Worm (Caenorhabditis elegans) whole organism, L4 larva: ENCODE results near the gene T26H5.8.

Source experiments
- F37D6.2 ChIP-seq: sonication (generic microtip); optimal IDR thresholded peaks from 2 replicates; lab custom pipeline; 2016; ENCODE audit warnings: mild to moderate bottlenecking, missing genetic modification characterization, missing compliant biosample characterization
- F44E2.7 ChIP-seq: fragments of 200-800 bp; sonication (Bioruptor generic); IDR thresholded peaks from 2 replicates; pipeline ENCODE4 v2.1.2; 2022; ENCODE audit warnings: missing genetic modification characterization, missing compliant biosample characterization
- Y105C5A.15 ChIP-seq: fragments of 200-800 bp; sonication (Bioruptor generic); IDR thresholded peaks from 2 replicates; pipeline ENCODE4 v1.3.6; 2022; ENCODE audit warnings: missing genetic modification characterization, missing compliant biosample characterization
- Y48G9A.11 ChIP-seq: fragments of 200-800 bp; sonication (Bioruptor generic); IDR thresholded peaks from 2 replicates; pipeline ENCODE4 v1.3.6; 2022; ENCODE audit warnings: missing genetic modification reagents, missing genetic modification characterization, missing compliant biosample characterization
- Y75B8A.6 ChIP-seq: fragments of 200-800 bp; sonication (Bioruptor generic); IDR thresholded peaks from 2 replicates; pipeline ENCODE4 v1.3.6; 2022; ENCODE audit warnings: missing genetic modification reagents, missing genetic modification characterization, missing compliant biosample characterization
- ama-1 ChIP-seq: fragments of 150-350 bp; optimal IDR thresholded peaks from 2 replicates; lab custom pipeline; 2014; ENCODE audit warnings: inconsistent platforms, mixed read lengths
- ceh-44 ChIP-seq: fragments of 200-800 bp; sonication (Bioruptor generic); IDR thresholded peaks from 2 replicates; pipeline ENCODE4 v1.3.6; 2022; ENCODE audit warnings: missing genetic modification reagents, missing genetic modification characterization, missing compliant biosample characterization
- ceh-82 ChIP-seq: sonication (generic microtip); optimal IDR thresholded peaks from 2 replicates; lab custom pipeline; 2017; ENCODE audit warnings: missing biosample characterization, missing genetic modification characterization
- ces-1 ChIP-seq: fragments of 150-350 bp; sonication (generic microtip); optimal IDR thresholded peaks from 4 replicates; lab custom pipeline; 2014; ENCODE audit warnings: missing biosample characterization, missing genetic modification reagents, missing genetic modification characterization
- cey-2 ChIP-seq: sonication (generic microtip); optimal IDR thresholded peaks from 3 replicates; lab custom pipeline; 2017; ENCODE audit warnings: missing genetic modification characterization, mild to moderate bottlenecking, missing compliant biosample characterization, antibody characterized with exemption, borderline replicate concordance; ENCODE audit not compliant: insufficient read depth
- daf-12 ChIP-seq: fragments of 150-350 bp; optimal IDR thresholded peaks from 2 replicates; lab custom pipeline; 2014; ENCODE audit warnings: missing biosample characterization, missing genetic modification reagents, missing genetic modification characterization
- dmd-8 ChIP-seq: fragments of 200-800 bp; sonication (Bioruptor generic); IDR thresholded peaks from 2 replicates; pipeline ENCODE4 v1.3.6; 2022; ENCODE audit warnings: missing genetic modification characterization, missing compliant biosample characterization
- dmd-9 ChIP-seq: fragments of 200-800 bp; sonication (Bioruptor generic); IDR thresholded peaks from 2 replicates; pipeline ENCODE4 v1.3.6; 2022; ENCODE audit warnings: missing genetic modification reagents, missing genetic modification characterization, missing compliant biosample characterization
- dpl-1 ChIP-seq: fragments of 150-350 bp; optimal IDR thresholded peaks from 2 replicates; lab custom pipeline; 2014; ENCODE audit warnings: missing biosample characterization, missing genetic modification reagents, missing genetic modification characterization
- dve-1 ChIP-seq: sonication (generic microtip); optimal IDR thresholded peaks from 2 replicates; lab custom pipeline; 2017; ENCODE audit warnings: antibody characterized with exemption, mild to moderate bottlenecking, missing genetic modification characterization, missing compliant biosample characterization; ENCODE audit not compliant: insufficient read depth
- egl-27 ChIP-seq: sonication (generic microtip); optimal IDR thresholded peaks from 3 replicates; lab custom pipeline; 2017; ENCODE audit warnings: missing biosample characterization, missing genetic modification reagents, missing genetic modification characterization
- fkh-10 ChIP-seq: fragments of 150-350 bp; optimal IDR thresholded peaks from 2 replicates; lab custom pipeline; 2014; ENCODE audit warnings: missing biosample characterization, missing genetic modification reagents, missing genetic modification characterization
- gei-8 ChIP-seq: fragments of 200-800 bp; sonication (Bioruptor generic); optimal IDR thresholded peaks from 2 replicates; lab custom pipeline; 2018; ENCODE audit warnings: mild to moderate bottlenecking, missing genetic modification characterization, missing compliant biosample characterization
- hif-1 ChIP-seq, 2 experiments: sonication (generic microtip); optimal IDR thresholded peaks; 2 replicates each; lab custom pipeline; 2016 to 2017; ENCODE audit warnings: missing compliant biosample characterization in 2 of 2, missing genetic modification characterization in 2 of 2, missing genetic modification reagents in 2 of 2, missing genotype in 2 of 2, mild to moderate bottlenecking in 1 of 2
- hlh-11 ChIP-seq: fragments of 200-800 bp; sonication (Bioruptor generic); optimal IDR thresholded peaks from 2 replicates; lab custom pipeline; 2018; ENCODE audit warnings: mild to moderate bottlenecking, missing genetic modification characterization, missing compliant biosample characterization
- hlh-30 ChIP-seq: sonication (generic microtip); optimal IDR thresholded peaks from 2 replicates; lab custom pipeline; 2017; ENCODE audit warnings: antibody characterized with exemption, mild to moderate bottlenecking, missing genetic modification characterization, missing compliant biosample characterization; ENCODE audit not compliant: insufficient read depth
- hmg-1.1 ChIP-seq: fragments of 200-800 bp; sonication (Bioruptor generic); IDR thresholded peaks from 2 replicates; pipeline ENCODE4 v1.3.6; 2022; ENCODE audit warnings: missing genetic modification reagents, missing genetic modification characterization, missing compliant biosample characterization
- lim-7 ChIP-seq: fragments of 200-800 bp; sonication (Bioruptor generic); IDR thresholded peaks from 2 replicates; pipeline ENCODE4 v1.3.6; 2022; ENCODE audit warnings: missing genetic modification characterization, missing compliant biosample characterization
- lin-13 ChIP-seq: fragments of 150-350 bp; optimal IDR thresholded peaks from 2 replicates; lab custom pipeline; 2014; ENCODE audit warnings: missing biosample characterization, missing genetic modification reagents, missing genetic modification characterization
- lin-15B ChIP-seq: fragments of 150-350 bp; sonication (generic microtip); optimal IDR thresholded peaks from 3 replicates; lab custom pipeline; 2014; ENCODE audit warnings: missing biosample characterization, missing genetic modification characterization
- lir-3 ChIP-seq: sonication (generic microtip); optimal IDR thresholded peaks from 2 replicates; lab custom pipeline; 2016; ENCODE audit warnings: mild to moderate bottlenecking, missing genetic modification characterization, missing compliant biosample characterization
- lsy-2 ChIP-seq, 2 experiments: fragments of 150-350 bp in 1 of 2; sonication (generic microtip) in 1 of 2; optimal IDR thresholded peaks; 2 replicates each; lab custom pipeline; 2014 to 2017; ENCODE audit warnings: missing biosample characterization in 2 of 2, missing genetic modification characterization in 2 of 2
- madf-5 ChIP-seq, 2 experiments: fragments of 200-800 bp; sonication (Bioruptor generic); IDR thresholded peaks; 2 replicates each; pipeline ENCODE4 v1.3.6; 2022; ENCODE audit warnings: missing compliant biosample characterization in 2 of 2, missing genetic modification characterization in 2 of 2
- madf-9 ChIP-seq: fragments of 200-800 bp; sonication (Bioruptor generic); conservative IDR thresholded peaks from 2 replicates; pipeline ENCODE4 v1.3.6; 2022; ENCODE audit warnings: missing genetic modification reagents, missing genetic modification characterization, missing compliant biosample characterization
- mdt-29 ChIP-seq: fragments of 200-800 bp; sonication (Bioruptor generic); IDR thresholded peaks from 2 replicates; pipeline ENCODE4 v1.3.6; 2022; ENCODE audit warnings: missing genetic modification reagents, missing genetic modification characterization, missing compliant biosample characterization
- mep-1 ChIP-seq: fragments of 150-350 bp; sonication (generic microtip); optimal IDR thresholded peaks from 3 replicates; lab custom pipeline; 2014; ENCODE audit warnings: missing biosample characterization, missing genetic modification characterization
- mxl-3 ChIP-seq: fragments of 200-800 bp; sonication (Bioruptor generic); optimal IDR thresholded peaks from 2 replicates; lab custom pipeline; 2018; ENCODE audit warnings: mild to moderate bottlenecking, missing genetic modification characterization, missing compliant biosample characterization
- nhr-111 ChIP-seq: fragments of 200-800 bp; sonication (Bioruptor generic); optimal IDR thresholded peaks from 2 replicates; lab custom pipeline; 2018; ENCODE audit warnings: mild to moderate bottlenecking, missing genetic modification characterization, missing compliant biosample characterization
- nhr-28 ChIP-seq: fragments of 150-350 bp; optimal IDR thresholded peaks from 2 replicates; lab custom pipeline; 2014; ENCODE audit warnings: missing biosample characterization, missing genetic modification characterization
- nhr-42 ChIP-seq: fragments of 200-800 bp; sonication (Bioruptor generic); IDR thresholded peaks from 2 replicates; pipeline ENCODE4 v1.3.6; 2022; ENCODE audit warnings: missing genetic modification characterization, missing compliant biosample characterization
- nhr-48 ChIP-seq: sonication (generic microtip); optimal IDR thresholded peaks from 2 replicates; lab custom pipeline; 2016; ENCODE audit warnings: mild to moderate bottlenecking, missing genetic modification characterization, missing compliant biosample characterization
- nhr-6 ChIP-seq: fragments of 150-350 bp; optimal IDR thresholded peaks from 2 replicates; lab custom pipeline; 2014; ENCODE audit warnings: missing biosample characterization, missing genetic modification characterization
- nhr-77 ChIP-seq: fragments of 150-350 bp; optimal IDR thresholded peaks from 2 replicates; lab custom pipeline; 2014; ENCODE audit warnings: missing biosample characterization, missing genetic modification characterization
- pqm-1 ChIP-seq: sonication (generic microtip); optimal IDR thresholded peaks from 2 replicates; lab custom pipeline; 2017; ENCODE audit warnings: missing biosample characterization, missing genetic modification characterization
- rbr-2 ChIP-seq: sonication (generic microtip); optimal IDR thresholded peaks from 2 replicates; lab custom pipeline; 2016; ENCODE audit warnings: missing genotype, missing genetic modification characterization, missing compliant biosample characterization
- set-16 ChIP-seq: fragments of 200-800 bp; sonication (Bioruptor generic); IDR thresholded peaks from 2 replicates; pipeline ENCODE4 v1.3.6; 2022; ENCODE audit warnings: missing genetic modification reagents, missing genetic modification characterization, missing compliant biosample characterization
- snpc-1.2 ChIP-seq: fragments of 200-800 bp; sonication (Bioruptor generic); IDR thresholded peaks from 2 replicates; pipeline ENCODE4 v1.3.6; 2022; ENCODE audit warnings: missing genetic modification reagents, missing genetic modification characterization, missing compliant biosample characterization
- tra-1 ChIP-seq: fragments of 200-800 bp; sonication (Bioruptor generic); IDR thresholded peaks from 2 replicates; pipeline ENCODE4 v1.3.6; 2022; ENCODE audit warnings: missing genetic modification reagents, missing genetic modification characterization, missing compliant biosample characterization
- vab-7 ChIP-seq: fragments of 200-800 bp; sonication (Bioruptor generic); IDR thresholded peaks from 2 replicates; pipeline ENCODE4 v1.3.6; 2022; ENCODE audit warnings: missing genetic modification reagents, missing genetic modification characterization, missing compliant biosample characterization
- zfp-2 ChIP-seq: sonication (generic microtip); optimal IDR thresholded peaks from 2 replicates; lab custom pipeline; 2016; ENCODE audit warnings: mild to moderate bottlenecking, missing genetic modification characterization, missing compliant biosample characterization
- zip-11 ChIP-seq: fragments of 200-800 bp; sonication (Bioruptor generic); IDR thresholded peaks from 2 replicates; pipeline ENCODE4 v1.3.6; 2022; ENCODE audit warnings: missing genetic modification characterization, missing compliant biosample characterization
- ztf-7 ChIP-seq: fragments of 150-350 bp; optimal IDR thresholded peaks from 2 replicates; lab custom pipeline; 2014; ENCODE audit warnings: missing biosample characterization, missing genetic modification characterization

Gene T26H5.8

ce11 chrV:15480505-15481075 is 48.1 kb upstream of the T26H5.8 start (continued):
- 0 out of 2 replicates have a peak, but pooled peaks have one; percentile 27 for TF ChIP-seq tra-1 (GFP tag; lab: Robert Waterston, UW)
- no peak for TF ChIP-seq cey-2 (tag; lab: Kevin White, UChicago)
- no peak for TF ChIP-seq set-16 (GFP tag; lab: Robert Waterston, UW)
- TF ChIP-seq lin-13, result no peak
- TF ChIP-seq dve-1 (tag; lab: Kevin White, UChicago), result peak; percentile 7
- no peak for TF ChIP-seq mxl-3 (GFP tag; lab: Kevin White, UChicago)
- TF ChIP-seq madf-9 (GFP tag; lab: Robert Waterston, UW), result 0 out of 2 replicates have a peak, but pooled peaks have one; percentile 16
- peak; percentile 64; the same call in 1 of the 2 replicates for TF ChIP-seq lim-7 (GFP tag; lab: Robert Waterston, UW)
- TF ChIP-seq fkh-10, result no peak
- TF ChIP-seq ceh-44 (GFP tag; lab: Robert Waterston, UW), result no peak
- no peak for TF ChIP-seq nhr-6 (tag; lab: Kevin White, UChicago)
- no peak for TF ChIP-seq ceh-82 (tag; lab: Kevin White, UChicago)
- TF ChIP-seq mdt-29 (GFP tag; lab: Robert Waterston, UW), result no peak
- no peak for TF ChIP-seq gei-8 (GFP tag; lab: Kevin White, UChicago)
- no peak for TF ChIP-seq dmd-8 (GFP tag; lab: Robert Waterston, UW)
- TF ChIP-seq, all 104 proteins: peak for 10

ce11 chrV:15479825-15480224 is 47.3 kb upstream of the T26H5.8 start:
- TF ChIP-seq F44E2.7 (GFP tag; lab: Robert Waterston, UW), result no peak
- no peak for TF ChIP-seq hif-1 (tag; optimal IDR thresholded peaks at IDR 0.05; lab: Kevin White, UChicago)
- no peak for TF ChIP-seq daf-12 (tag; lab: Kevin White, UChicago)
- TF ChIP-seq lin-13, result no peak
- TF ChIP-seq hlh-30 (tag; lab: Kevin White, UChicago), result no peak
- TF ChIP-seq ztf-7 (tag; lab: Kevin White, UChicago), result no peak
- TF ChIP-seq madf-5 (GFP tag; IDR thresholded peaks at IDR 0.05; lab: Robert Waterston, UW), result peak in 1 of 2 experiments; percentile 32; a peak in 1 of 4 replicates
- TF ChIP-seq dve-1 (tag; lab: Kevin White, UChicago), result peak; percentile 21
- no peak for TF ChIP-seq nhr-77 (tag; lab: Kevin White, UChicago)
- no peak for TF ChIP-seq zip-11 (GFP tag; lab: Robert Waterston, UW)
- TF ChIP-seq hlh-11 (tag; lab: Kevin White, UChicago), result peak; percentile 2
- no peak for TF ChIP-seq pqm-1
- no peak for TF ChIP-seq lir-3 (tag; lab: Kevin White, UChicago)
- no peak for TF ChIP-seq ces-1 (GFP tag; lab: Kevin White, UChicago)
- TF ChIP-seq madf-9 (GFP tag; lab: Robert Waterston, UW), result no peak
- no peak for TF ChIP-seq lin-15B
- no peak for TF ChIP-seq Y105C5A.15 (GFP tag; lab: Robert Waterston, UW)
- TF ChIP-seq tra-1 (GFP tag; lab: Robert Waterston, UW), result no peak
- no peak for TF ChIP-seq hmg-1.1 (GFP tag; lab: Robert Waterston, UW)
- TF ChIP-seq Y75B8A.6 (GFP tag; lab: Robert Waterston, UW), result peak; percentile 40; the same call in 1 of the 2 replicates
- TF ChIP-seq F37D6.2 (tag; lab: Kevin White, UChicago), result no peak
- TF ChIP-seq dpl-1 (GFP tag; lab: Kevin White, UChicago), result no peak
- no peak for TF ChIP-seq egl-27 (tag; lab: Kevin White, UChicago)
- TF ChIP-seq snpc-1.2 (GFP tag; lab: Robert Waterston, UW), result 0 out of 2 replicates have a peak, but pooled peaks have one; percentile 51
- TF ChIP-seq nhr-111 (GFP tag; lab: Kevin White, UChicago), result no peak
- TF ChIP-seq nhr-28 (tag; lab: Kevin White, UChicago), result no peak
- TF ChIP-seq Y48G9A.11, result no peak; the same call in 1 of the 2 replicates
- TF ChIP-seq mxl-3 (GFP tag; lab: Kevin White, UChicago), result no peak
- TF ChIP-seq fkh-10, result no peak
- TF ChIP-seq mep-1 (tag; lab: Kevin White, UChicago), result no peak
- no peak for TF ChIP-seq ama-1 (lab: Kevin White, UChicago)
- TF ChIP-seq vab-7 (GFP tag; lab: Robert Waterston, UW), result 0 out of 2 replicates have a peak, but pooled peaks have one; percentile 28
- no peak for TF ChIP-seq dmd-9 (GFP tag; lab: Robert Waterston, UW)
- TF ChIP-seq lsy-2 (tag; optimal IDR thresholded peaks at IDR 0.05; lab: Kevin White, UChicago), result no peak
- peak; percentile 73; the same call in 1 of the 2 replicates for TF ChIP-seq dmd-8 (GFP tag; lab: Robert Waterston, UW)
- TF ChIP-seq nhr-48, result no peak
- TF ChIP-seq zfp-2 (tag; lab: Kevin White, UChicago), result no peak
- TF ChIP-seq nhr-42 (GFP tag; lab: Robert Waterston, UW), result no peak
- no peak for TF ChIP-seq rbr-2 (tag; lab: Kevin White, UChicago)
- TF ChIP-seq gei-8 (GFP tag; lab: Kevin White, UChicago), result peak; percentile 42
